Fruit fly (Drosophila melanogaster): Measurements from ENCODE around the gene CG31517.

The CG31517 gene

dm6 chr3R:13952303-13952702, 4.1 kb downstream of the CG31517 start (continued):
- TF ChIP-seq inv (GFP tag; IDR thresholded peaks at IDR 0.05; ENCODE audit: partially characterized antibody) (no peak), Elba2 (GFP tag; optimal IDR thresholded peaks at IDR 0.05) (no peak), Myb (GFP tag; optimal IDR thresholded peaks at IDR 0.05) (no peak), CG17385 (GFP tag; optimal IDR thresholded peaks at IDR 0.05) (no peak), CG43689 (GFP tag; IDR thresholded peaks at IDR 0.05) (no peak), CG9817 (tag; optimal IDR thresholded peaks at IDR 0.05) (no peak), kah (GFP tag; optimal IDR thresholded peaks at IDR 0.05) (no peak), CG10979 (tag; optimal IDR thresholded peaks at IDR 0.05) (peak; percentile 52), Abd-B (GFP tag; optimal IDR thresholded peaks at IDR 0.05) (no peak), Doc2 (GFP tag; IDR thresholded peaks at IDR 0.05) (no peak), ham (GFP tag; IDR thresholded peaks at IDR 0.05) (no peak), CG7357 (GFP tag; IDR thresholded peaks at IDR 0.05) (0 out of 3 replicates have a peak, but pooled peaks have one; percentile 17), sob (GFP tag; IDR thresholded peaks at IDR 0.05) (no peak), stc (GFP tag; IDR thresholded peaks at IDR 0.05) (no peak), Kr (GFP tag; optimal IDR thresholded peaks at IDR 0.05) (no peak), CG18262 (tag; optimal IDR thresholded peaks at IDR 0.05) (peak; percentile 43), chinmo (GFP tag; IDR thresholded peaks at IDR 0.05; ENCODE audit: partially characterized antibody) (no peak), CG10267 (tag; optimal IDR thresholded peaks at IDR 0.05) (peak; percentile 11), pb (GFP tag; optimal IDR thresholded peaks at IDR 0.05) (no peak), chif (GFP tag; optimal IDR thresholded peaks at IDR 0.05) (peak in 1 of 2 experiments; percentile 26), CG4730 (GFP tag; IDR thresholded peaks at IDR 0.05) (no peak), cg (GFP tag; optimal IDR thresholded peaks at IDR 0.05) (no peak), CG6175 (GFP tag; IDR thresholded peaks at IDR 0.05) (no peak), crp (GFP tag; optimal IDR thresholded peaks at IDR 0.05) (no peak), bigmax (GFP tag; optimal IDR thresholded peaks at IDR 0.05) (no peak), CG1602 (GFP tag; optimal IDR thresholded peaks at IDR 0.05) (no peak), CG31441 (GFP tag; IDR thresholded peaks at IDR 0.05) (peak; percentile 40; the same call in 1 of the 2 replicates), CG9932 (GFP tag; IDR thresholded peaks at IDR 0.05) (no peak), dm (GFP tag; optimal IDR thresholded peaks at IDR 0.05) (no peak), ato (GFP tag; IDR thresholded peaks at IDR 0.05; ENCODE audit: partially characterized antibody) (no peak)

- peak; percentile 32 for TF ChIP-seq Ets65A (GFP tag)
- TF ChIP-seq Adf1 (GFP tag; IDR thresholded peaks at IDR 0.05): no peak
Observed at dm6 chr3R:13955227-13955626, 7.0 kb downstream of the CG31517 start.

- no peak for TF ChIP-seq inv (GFP tag; IDR thresholded peaks at IDR 0.05; ENCODE audit: partially characterized antibody)
- TF ChIP-seq CG10267 (tag; optimal IDR thresholded peaks at IDR 0.05): no peak
- peak; percentile 79 for TF ChIP-seq sqz (GFP tag; optimal IDR thresholded peaks at IDR 0.05)
- TF ChIP-seq CG6689 (GFP tag; IDR thresholded peaks at IDR 0.05): no peak
- no peak for TF ChIP-seq p53 (GFP tag; optimal IDR thresholded peaks at IDR 0.05)
- TF ChIP-seq Dll (GFP tag; IDR thresholded peaks at IDR 0.05; ENCODE audit: partially characterized antibody): no peak
- no peak for TF ChIP-seq en (GFP tag; optimal IDR thresholded peaks at IDR 0.05)
- TF ChIP-seq abd-A (tag; optimal IDR thresholded peaks at IDR 0.05): peak; percentile 97
- TF ChIP-seq CG17186 (GFP tag; optimal IDR thresholded peaks at IDR 0.05): no peak
- no peak for TF ChIP-seq CG31365 (tag; optimal IDR thresholded peaks at IDR 0.05)
- no peak for TF ChIP-seq CG17612 (GFP tag; IDR thresholded peaks at IDR 0.05)
- peak; percentile 87 for TF ChIP-seq vvl (GFP tag; IDR thresholded peaks at IDR 0.05)
- no peak for TF ChIP-seq gcm (GFP tag; optimal IDR thresholded peaks at IDR 0.05)
- TF ChIP-seq CG15696 (tag; optimal IDR thresholded peaks at IDR 0.05): no peak
- TF ChIP-seq CG15514 (GFP tag; optimal IDR thresholded peaks at IDR 0.05): no peak
- TF ChIP-seq kay (GFP tag; optimal IDR thresholded peaks at IDR 0.05): no peak
- no peak for TF ChIP-seq D19B (GFP tag; optimal IDR thresholded peaks at IDR 0.05)
- no peak for TF ChIP-seq CG13624 (GFP tag; optimal IDR thresholded peaks at IDR 0.05)
- no peak for TF ChIP-seq CG13894 (tag; optimal IDR thresholded peaks at IDR 0.05)
- TF ChIP-seq CG18599 (GFP tag; optimal IDR thresholded peaks at IDR 0.05): no peak
Observed at dm6 chr3R:13956809-13957351, 8.7 kb downstream of the CG31517 start.

Data from whole organism, embryonic.